Fruit fly (Drosophila melanogaster): ENCODE measurements around the gene CG34450.

CG34450 gene

DNA sequence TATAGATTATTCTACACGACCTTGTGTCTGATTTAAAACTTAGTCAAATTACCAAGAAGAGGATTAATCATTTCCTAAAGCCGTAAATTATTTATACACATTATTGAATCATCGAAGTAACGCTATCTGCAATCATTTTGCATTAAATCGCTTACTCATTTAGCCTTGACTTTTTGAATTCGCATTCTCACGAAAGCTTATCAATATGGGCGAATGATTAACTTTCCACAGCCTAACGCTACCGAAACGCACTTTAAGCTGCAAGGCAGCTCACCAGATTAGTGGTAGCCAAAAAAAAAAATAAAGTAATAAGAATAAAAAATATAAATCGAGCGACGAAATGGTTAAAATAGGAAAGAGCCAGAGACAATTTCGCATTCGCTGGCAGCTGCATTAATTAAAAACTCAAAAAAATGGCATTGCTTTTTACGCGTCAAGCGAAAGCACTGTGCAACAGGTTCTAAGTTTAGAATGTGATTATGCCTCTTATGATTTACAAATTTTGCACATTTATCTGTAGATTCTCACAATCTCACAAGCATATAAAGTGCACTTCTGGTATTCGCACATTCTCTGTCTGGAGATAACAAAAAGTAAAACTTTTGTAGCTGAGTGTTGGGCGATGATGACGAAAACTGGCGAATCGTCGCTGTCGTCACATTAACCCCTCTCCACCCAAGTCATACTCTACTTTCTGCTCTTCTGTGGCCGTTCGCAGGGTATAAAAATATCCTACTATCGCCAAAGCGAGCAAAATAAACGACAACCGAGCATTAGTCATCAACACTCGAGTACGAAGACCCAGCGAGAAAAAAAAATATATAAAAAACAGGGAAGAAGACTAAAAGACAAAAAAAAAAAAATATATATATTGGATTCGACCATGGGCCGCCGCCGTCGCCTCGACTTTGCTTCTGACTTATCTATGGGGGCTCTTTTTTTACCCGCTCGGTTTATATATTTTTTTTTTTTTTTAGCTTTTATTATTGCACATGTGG is 13.5 kb upstream of the CG34450 start (continued):
- peak; percentile 97 for TF ChIP-seq Eip78C (GFP tag)
- peak; percentile 86 for TF ChIP-seq CG11762 (GFP tag; optimal IDR thresholded peaks at IDR 0.05; ENCODE audit: insufficient read depth)
- peak; percentile 85 for TF ChIP-seq Gug (GFP tag; IDR thresholded peaks at IDR 0.05)
- peak; percentile 32; the same call in 1 of the 3 replicates for TF ChIP-seq eg (GFP tag; IDR thresholded peaks at IDR 0.05)
- peak; percentile 84 for TF ChIP-seq CG6854 (GFP tag; optimal IDR thresholded peaks at IDR 0.05)
- peak; percentile 65 for TF ChIP-seq CG16779 (tag; optimal IDR thresholded peaks at IDR 0.05)
- TF ChIP-seq esn (GFP tag; optimal IDR thresholded peaks at IDR 0.05), result peak; percentile 93
- TF ChIP-seq fkh (GFP tag; optimal IDR thresholded peaks at IDR 0.05), result no peak
- peak; percentile 61 for TF ChIP-seq Lpt (GFP tag; optimal IDR thresholded peaks at IDR 0.05)
- TF ChIP-seq CG31627 (GFP tag; optimal IDR thresholded peaks at IDR 0.05), result peak; percentile 95
- TF ChIP-seq Sox14 (GFP tag; optimal IDR thresholded peaks at IDR 0.05), result peak; percentile 91
- TF ChIP-seq Blimp-1 (GFP tag; optimal IDR thresholded peaks at IDR 0.05), result peak; percentile 71
- peak; percentile 88 for TF ChIP-seq Eip75B (GFP tag; optimal IDR thresholded peaks at IDR 0.05)
- TF ChIP-seq CG6792 (GFP tag; optimal IDR thresholded peaks at IDR 0.05), result peak; percentile 89
- TF ChIP-seq lz (GFP tag; optimal IDR thresholded peaks at IDR 0.05), result peak; percentile 93
- peak; percentile 44 to 85 for TF ChIP-seq salr (GFP tag; optimal IDR thresholded peaks at IDR 0.05)
- TF ChIP-seq Met (GFP tag; optimal IDR thresholded peaks at IDR 0.05), result peak; percentile 94
- TF ChIP-seq cyc (GFP tag; optimal IDR thresholded peaks at IDR 0.05), result peak; percentile 96
- peak; percentile 72 for TF ChIP-seq Eip93F (GFP tag; optimal IDR thresholded peaks at IDR 0.05)
- TF ChIP-seq Smox (GFP tag; optimal IDR thresholded peaks at IDR 0.05), result peak; percentile 91
- TF ChIP-seq CG11294 (GFP tag; IDR thresholded peaks at IDR 0.05), result peak; percentile 75
- peak; percentile 85 for TF ChIP-seq Hr4 (GFP tag; optimal IDR thresholded peaks at IDR 0.05)
- peak; percentile 79 for TF ChIP-seq CG6276 (GFP tag; optimal IDR thresholded peaks at IDR 0.05)

DNA sequence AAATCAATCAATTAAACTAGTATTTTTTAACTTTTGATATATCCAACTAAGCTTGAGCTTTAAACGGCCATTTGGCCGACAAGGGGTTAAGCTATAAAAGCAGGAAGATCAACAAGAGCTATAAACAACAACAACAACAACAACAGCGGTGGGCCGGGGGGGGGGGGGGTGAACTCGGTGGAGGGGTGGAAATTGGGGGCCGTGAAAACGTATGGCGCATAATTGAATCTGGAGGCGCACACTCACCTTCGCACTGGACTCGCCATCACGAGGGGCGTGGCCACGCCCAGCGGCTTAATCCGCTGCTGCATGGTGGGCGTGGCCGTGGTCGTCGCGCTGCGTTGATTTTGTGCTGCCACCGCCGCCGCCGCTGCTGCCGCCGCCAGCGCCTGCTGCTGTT is 1.9 kb upstream of the CG34450 start:
- TF ChIP-seq CG32006 (GFP tag; optimal IDR thresholded peaks at IDR 0.05) (peak; percentile 55), OdsH (GFP tag; optimal IDR thresholded peaks at IDR 0.05) (no peak), CG8119 (GFP tag; IDR thresholded peaks at IDR 0.05) (0 out of 3 replicates have a peak, but pooled peaks have one; percentile 25)

DNA sequence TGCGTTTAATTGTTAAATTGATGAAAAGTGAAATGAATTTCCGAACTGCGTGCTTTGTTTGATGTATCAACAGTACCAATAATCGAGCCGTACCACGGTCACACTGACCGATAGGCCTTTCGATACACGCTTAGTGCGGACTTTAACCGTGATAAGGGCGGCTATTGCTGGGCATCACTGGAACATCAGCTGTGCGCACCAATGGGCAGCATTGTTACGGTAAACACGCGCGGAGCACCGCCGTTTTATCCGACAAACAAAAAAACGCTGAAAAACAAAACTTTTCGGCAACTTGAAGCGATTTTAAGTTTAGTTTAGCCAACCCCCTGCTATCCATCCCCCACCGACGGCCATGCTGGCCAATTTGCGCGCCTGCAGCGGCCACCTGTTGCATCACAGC is 11.1 kb downstream of the CG34450 start, which contains the start of the genes c12.1 and c12.2:
TSS of gene c12.1 (minus strand) at position 84 of the 400 bp plus-strand sequence.
TSS of gene c12.2 (plus strand) at position 220 of the 400 bp plus-strand sequence.
- TF ChIP-seq Sox14 (GFP tag; optimal IDR thresholded peaks at IDR 0.05) (peak; percentile 71), CG6808 (GFP tag; optimal IDR thresholded peaks at IDR 0.05) (peak; percentile 100), Hr39 (GFP tag; optimal IDR thresholded peaks at IDR 0.05) (no peak)

dm6 chrX:9317100-9317499 is 13.2 kb downstream of the CG34450 start:
- TF ChIP-seq Hr38 (GFP tag; optimal IDR thresholded peaks at IDR 0.05) (no peak), Smox (GFP tag; optimal IDR thresholded peaks at IDR 0.05) (peak; percentile 28), CG15336 (GFP tag; IDR thresholded peaks at IDR 0.05) (no peak), cyc (GFP tag; optimal IDR thresholded peaks at IDR 0.05) (peak; percentile 40), fd59A (GFP tag; optimal IDR thresholded peaks at IDR 0.05) (no peak), Hr39 (GFP tag; optimal IDR thresholded peaks at IDR 0.05) (peak; percentile 44), CG6808 (GFP tag; optimal IDR thresholded peaks at IDR 0.05) (peak; percentile 9), svp (GFP tag) (peak; percentile 80), CG6276 (GFP tag; optimal IDR thresholded peaks at IDR 0.05) (no peak), CG11294 (GFP tag; IDR thresholded peaks at IDR 0.05) (no peak), ss (GFP tag; optimal IDR thresholded peaks at IDR 0.05) (no peak), pdm3 (GFP tag; optimal IDR thresholded peaks at IDR 0.05) (peak; percentile 10), Met (GFP tag; optimal IDR thresholded peaks at IDR 0.05) (peak; percentile 30), OdsH (GFP tag; optimal IDR thresholded peaks at IDR 0.05) (no peak), Ets96B (tag; optimal IDR thresholded peaks at IDR 0.05) (peak; percentile 18), CG6792 (GFP tag; optimal IDR thresholded peaks at IDR 0.05) (no peak), CG8119 (GFP tag; IDR thresholded peaks at IDR 0.05) (no peak), CG3032 (tag; optimal IDR thresholded peaks at IDR 0.05) (no peak), CG4318 (GFP tag; optimal IDR thresholded peaks at IDR 0.05) (no peak), CG1621 (tag; optimal IDR thresholded peaks at IDR 0.05) (peak; percentile 6), Sox102F (GFP tag; optimal IDR thresholded peaks at IDR 0.05) (peak; percentile 14), Blimp-1 (GFP tag; optimal IDR thresholded peaks at IDR 0.05) (no peak), Eip78C (GFP tag) (peak; percentile 72), topi (GFP tag; optimal IDR thresholded peaks at IDR 0.05) (peak; percentile 25), CG31627 (GFP tag; optimal IDR thresholded peaks at IDR 0.05) (peak; percentile 38), esn (GFP tag; optimal IDR thresholded peaks at IDR 0.05) (peak; percentile 21), salr (GFP tag; optimal IDR thresholded peaks at IDR 0.05) (no peak), CG10669 (GFP tag; optimal IDR thresholded peaks at IDR 0.05) (no peak), lz (GFP tag; optimal IDR thresholded peaks at IDR 0.05) (peak; percentile 64)

Measured in whole organism, prepupa.